Worm (Caenorhabditis elegans): Measurements from ENCODE around the gene ZC250.5.

ZC250.5 gene

ce11 chrV:5768292-5768695, 37.3 kb upstream of the ZC250.5 start:
- peak; percentile 30 for TF ChIP-seq elt-2 (tag; optimal IDR thresholded peaks at IDR 0.05)
- TF ChIP-seq zip-5 (tag; optimal IDR thresholded peaks at IDR 0.05): no peak
- TF ChIP-seq pax-1 (tag; optimal IDR thresholded peaks at IDR 0.05): no peak
- TF ChIP-seq madf-2 (tag; optimal IDR thresholded peaks at IDR 0.05): no peak
- TF ChIP-seq ceh-6 (GFP tag; optimal IDR thresholded peaks at IDR 0.05): no peak
- no peak for TF ChIP-seq F13H6.1 (tag; optimal IDR thresholded peaks at IDR 0.05)

- no peak for TF ChIP-seq pat-9 (tag; optimal IDR thresholded peaks at IDR 0.05)
- no peak for TF ChIP-seq ceh-24 (tag; optimal IDR thresholded peaks at IDR 0.05)
- no peak for TF ChIP-seq ceh-6 (GFP tag; optimal IDR thresholded peaks at IDR 0.05)
- no peak for TF ChIP-seq dmd-4 (tag; optimal IDR thresholded peaks at IDR 0.05; ENCODE audit: borderline replicate concordance)
- TF ChIP-seq unc-55 (GFP tag; optimal IDR thresholded peaks at IDR 0.05): no peak
- TF ChIP-seq unc-3 (GFP tag; conservative IDR thresholded peaks at IDR 0.05): no peak
- TF ChIP-seq unc-3 (tag; optimal IDR thresholded peaks at IDR 0.05): no peak
- no peak for TF ChIP-seq tbx-2 (tag; optimal IDR thresholded peaks at IDR 0.05)
- TF ChIP-seq ref-2 (tag; optimal IDR thresholded peaks at IDR 0.05): no peak
- TF ChIP-seq ttx-3 (tag; optimal IDR thresholded peaks at IDR 0.05): no peak
- no peak for TF ChIP-seq fax-1 (tag; optimal IDR thresholded peaks at IDR 0.05)
- TF ChIP-seq Y22D7AL.16 (tag; optimal IDR thresholded peaks at IDR 0.05): no peak
- no peak for TF ChIP-seq hlh-30 (tag; optimal IDR thresholded peaks at IDR 0.05; ENCODE audit: insufficient read depth)
- TF ChIP-seq nhr-232 (tag; optimal IDR thresholded peaks at IDR 0.05): no peak
- no peak for TF ChIP-seq madf-2 (tag; optimal IDR thresholded peaks at IDR 0.05)
- TF ChIP-seq unc-86 (tag; optimal IDR thresholded peaks at IDR 0.05): no peak
- no peak for TF ChIP-seq hlh-6 (tag; optimal IDR thresholded peaks at IDR 0.05)
- TF ChIP-seq tbx-7 (tag; optimal IDR thresholded peaks at IDR 0.05): no peak
- TF ChIP-seq unc-42 (tag; optimal IDR thresholded peaks at IDR 0.05): no peak
Observed at ce11 chrV:5769500-5769899, 36.1 kb upstream of the ZC250.5 start.

ce11 chrV:5769999-5770398, 35.6 kb upstream of the ZC250.5 start:
- TF ChIP-seq hlh-13 (GFP tag; optimal IDR thresholded peaks at IDR 0.05) (no peak), ceh-6 (GFP tag; optimal IDR thresholded peaks at IDR 0.05) (no peak), ceh-34 (tag; optimal IDR thresholded peaks at IDR 0.05) (no peak), ceh-48 (tag; optimal IDR thresholded peaks at IDR 0.05) (no peak), fkh-10 (GFP tag; optimal IDR thresholded peaks at IDR 0.05) (no peak), pha-4 (tag; optimal IDR thresholded peaks at IDR 0.05) (no peak), pag-3 (tag; optimal IDR thresholded peaks at IDR 0.05; ENCODE audit: borderline replicate concordance) (no peak), fkh-6 (tag; optimal IDR thresholded peaks at IDR 0.05) (no peak), pat-9 (tag; optimal IDR thresholded peaks at IDR 0.05) (no peak), ceh-19 (GFP tag; optimal IDR thresholded peaks at IDR 0.05) (no peak), F13H6.1 (tag; optimal IDR thresholded peaks at IDR 0.05) (no peak), K02D7.2 (tag; optimal IDR thresholded peaks at IDR 0.05) (no peak), sox-2 (GFP tag; IDR thresholded peaks at IDR 0.05) (no peak), dmd-4 (tag; optimal IDR thresholded peaks at IDR 0.05; ENCODE audit: borderline replicate concordance) (no peak), ttx-3 (tag; optimal IDR thresholded peaks at IDR 0.05) (no peak), pqm-1 (tag; optimal IDR thresholded peaks at IDR 0.05) (no peak), odd-2 (tag; optimal IDR thresholded peaks at IDR 0.05) (no peak), hlh-8 (tag; optimal IDR thresholded peaks at IDR 0.05) (no peak), nhr-232 (tag; optimal IDR thresholded peaks at IDR 0.05) (no peak)

ce11 chrV:5771627-5772026, 33.9 kb upstream of the ZC250.5 start, which contains the start of gene F44E7.3:
Gene F44E7.3, plus strand, starts transcription at chrV:5771945.
- TF ChIP-seq ztf-16 (tag; optimal IDR thresholded peaks at IDR 0.05): no peak

Data from whole organism, late embryonic.